Worm (Caenorhabditis elegans) whole organism, midembryonic: ENCODE data around the gene C52G5.3.

Source experiments
- T22C8.4 ChIP-seq: fragments of 200-800 bp; sonication (Bioruptor generic); IDR thresholded peaks from 2 replicates; pipeline ENCODE4 v1.3.6; 2022; ENCODE audit warnings: missing genetic modification characterization, missing compliant biosample characterization
- flt-1 ChIP-seq: fragments of 200-800 bp; sonication (Bioruptor generic); IDR thresholded peaks from 2 replicates; pipeline ENCODE4 v1.3.6; 2022; ENCODE audit warnings: missing genetic modification characterization, missing compliant biosample characterization
- med-1 ChIP-seq: sonication (generic microtip); optimal IDR thresholded peaks from 2 replicates; lab custom pipeline; 2017; ENCODE audit warnings: missing genetic modification characterization, mild to moderate bottlenecking, missing compliant biosample characterization, antibody characterized with exemption, missing genetic modification reagents; ENCODE audit not compliant: insufficient read depth
- ref-1 ChIP-seq: fragments of 200-800 bp; sonication (Bioruptor generic); conservative IDR thresholded peaks from 2 replicates; pipeline ENCODE4 v1.3.6; 2022; ENCODE audit warnings: missing genetic modification reagents, missing genetic modification characterization, missing compliant biosample characterization
- tab-1 ChIP-seq: fragments of 200-800 bp; sonication (Bioruptor generic); IDR thresholded peaks from 2 replicates; pipeline ENCODE4 v1.3.6; 2022; ENCODE audit warnings: missing genetic modification characterization, missing compliant biosample characterization
- ztf-23 ChIP-seq: fragments of 200-800 bp; sonication (Bioruptor generic); IDR thresholded peaks from 2 replicates; pipeline ENCODE4 v1.3.6; 2022; ENCODE audit warnings: missing genetic modification reagents, missing genetic modification characterization, missing compliant biosample characterization

ce11 chrX:12863262-12863661, 17.3 kb upstream of the C52G5.3 start:
- no peak for TF ChIP-seq ref-1 (GFP tag; lab: Robert Waterston, UW)
- no peak for TF ChIP-seq tab-1 (GFP tag; lab: Robert Waterston, UW)
- no peak for TF ChIP-seq flt-1 (GFP tag; lab: Robert Waterston, UW)
- TF ChIP-seq ztf-23 (GFP tag; lab: Robert Waterston, UW) = no peak
- TF ChIP-seq T22C8.4 (GFP tag; lab: Robert Waterston, UW) = no peak
- no peak for TF ChIP-seq med-1
